Fruit fly (Drosophila melanogaster) whole organism, embryonic: Measurements from ENCODE around the gene Gpdh1.

ENCODE experiments used
- Adf1 ChIP-seq: fragments of 200-800 bp; sonication (Bioruptor generic); IDR thresholded peaks from 2 replicates; pipeline ENCODE4 v1.3.6; 2022; ENCODE audit warnings: missing biosample characterization, missing genetic modification characterization
- Atf6 ChIP-seq: fragments of 200-800 bp; sonication (Bioruptor generic); IDR thresholded peaks from 2 replicates; pipeline ENCODE4 v1.3.6; 2022; ENCODE audit warnings: missing biosample characterization, missing genetic modification characterization
- B-H1 ChIP-seq: fragments of 200-800 bp; sonication (Bioruptor generic); IDR thresholded peaks from 3 replicates; pipeline ENCODE4 v1.3.6; 2022; ENCODE audit warnings: missing biosample characterization, missing genetic modification characterization
- Bdp1 ChIP-seq: fragments of 200-800 bp; sonication (Bioruptor generic); optimal IDR thresholded peaks from 3 replicates; lab custom pipeline; 2016; ENCODE audit warnings: missing biosample characterization, missing genetic modification characterization
- Blimp-1 ChIP-seq: fragments of 200-800 bp; sonication (Bioruptor generic); optimal IDR thresholded peaks from 3 replicates; lab custom pipeline; 2018; ENCODE audit warnings: missing biosample characterization, missing genetic modification characterization, mild to moderate bottlenecking, moderate library complexity, missing genetic modification reagents
- CG11695 ChIP-seq: fragments of 200-800 bp; sonication (Bioruptor generic); IDR thresholded peaks from 3 replicates; pipeline ENCODE4 v1.3.6; 2022; ENCODE audit warnings: missing biosample characterization, missing genetic modification characterization
- CG12299 ChIP-seq: fragments of 200-800 bp; sonication (Bioruptor generic); optimal IDR thresholded peaks from 2 replicates; lab custom pipeline; 2018; ENCODE audit warnings: missing biosample characterization, mild to moderate bottlenecking, missing genetic modification characterization
- CG12391 ChIP-seq: fragments of 200-800 bp; sonication (Bioruptor generic); optimal IDR thresholded peaks from 3 replicates; lab custom pipeline; 2018; ENCODE audit warnings: missing biosample characterization, mild to moderate bottlenecking, missing genetic modification characterization, moderate library complexity
- CG14667 ChIP-seq: fragments of 200-800 bp; sonication (Bioruptor generic); IDR thresholded peaks from 2 replicates; pipeline ENCODE4 v1.3.6; 2022; ENCODE audit warnings: missing biosample characterization, missing genetic modification characterization
- CG15011 ChIP-seq: fragments of 200-800 bp; sonication (Bioruptor generic); optimal IDR thresholded peaks from 3 replicates; lab custom pipeline; 2018; ENCODE audit warnings: missing biosample characterization, mild to moderate bottlenecking, missing genetic modification characterization
- CG15514 ChIP-seq: fragments of 200-800 bp; sonication (Bioruptor generic); optimal IDR thresholded peaks from 3 replicates; lab custom pipeline; 2017; ENCODE audit warnings: missing biosample characterization, missing genetic modification characterization, mild to moderate bottlenecking, moderate library complexity, missing genetic modification reagents
- CG3065 ChIP-seq: fragments of 200-800 bp; sonication (Bioruptor generic); optimal IDR thresholded peaks from 2 replicates; lab custom pipeline; 2016; ENCODE audit warnings: missing biosample characterization, missing genetic modification characterization
- CG42726 ChIP-seq: fragments of 200-800 bp; sonication (Bioruptor generic); IDR thresholded peaks from 2 replicates; pipeline ENCODE4 v1.3.6; 2022; ENCODE audit warnings: missing biosample characterization, missing genetic modification characterization; ENCODE audit not compliant: partially characterized antibody
- CG4820 ChIP-seq: fragments of 200-800 bp; sonication (Bioruptor generic); optimal IDR thresholded peaks from 3 replicates; lab custom pipeline; 2016; ENCODE audit warnings: missing biosample characterization, missing genetic modification characterization
- CG6254 ChIP-seq: fragments of 200-800 bp; sonication (Bioruptor generic); optimal IDR thresholded peaks from 3 replicates; lab custom pipeline; 2017; ENCODE audit warnings: mild to moderate bottlenecking, missing biosample characterization, missing genetic modification reagents, missing genetic modification characterization
- CG6791 ChIP-seq: fragments of 200-800 bp; sonication (Bioruptor generic); IDR thresholded peaks from 3 replicates; pipeline ENCODE4 v1.3.6; 2022; ENCODE audit warnings: missing biosample characterization, missing genetic modification characterization; ENCODE audit not compliant: partially characterized antibody
- CG7745 ChIP-seq: fragments of 200-800 bp; sonication (Bioruptor generic); optimal IDR thresholded peaks from 2 replicates; lab custom pipeline; 2018; ENCODE audit warnings: missing biosample characterization, mild to moderate bottlenecking, missing genetic modification characterization, moderate library complexity
- CG8359 ChIP-seq: fragments of 200-800 bp; sonication (Bioruptor generic); optimal IDR thresholded peaks from 2 replicates; lab custom pipeline; 2017; ENCODE audit warnings: missing biosample characterization, mild to moderate bottlenecking, missing genetic modification characterization, borderline replicate concordance
- CG9797 ChIP-seq: fragments of 200-800 bp; sonication (Bioruptor generic); optimal IDR thresholded peaks from 3 replicates; lab custom pipeline; 2018; ENCODE audit warnings: missing biosample characterization, mild to moderate bottlenecking, missing genetic modification characterization
- CG9876 ChIP-seq: fragments of 200-800 bp; sonication (Bioruptor generic); optimal IDR thresholded peaks from 2 replicates; lab custom pipeline; 2016; ENCODE audit warnings: missing biosample characterization, missing genetic modification characterization
- D19A ChIP-seq: fragments of 200-800 bp; optimal IDR thresholded peaks from 3 replicates; lab custom pipeline; 2019; ENCODE audit warnings: missing biosample characterization, mild to moderate bottlenecking, missing genetic modification characterization, moderate library complexity
- Dbx ChIP-seq: fragments of 200-800 bp; sonication (Bioruptor generic); IDR thresholded peaks from 3 replicates; pipeline ENCODE4 v1.3.6; 2022; ENCODE audit warnings: missing biosample characterization, missing genetic modification characterization
- Doc3 ChIP-seq: fragments of 200-800 bp; sonication (Bioruptor generic); IDR thresholded peaks from 3 replicates; pipeline ENCODE4 v1.3.6; 2022; ENCODE audit warnings: missing biosample characterization, missing genetic modification characterization; ENCODE audit not compliant: partially characterized antibody
- E2f2 ChIP-seq: fragments of 200-800 bp; sonication (Bioruptor generic); IDR thresholded peaks from 2 replicates; pipeline ENCODE4 v1.3.6; 2022; ENCODE audit warnings: missing biosample characterization, missing genetic modification characterization
- Ets65A ChIP-seq: fragments of 200-800 bp; sonication (Bioruptor generic); peaks from one replicate; lab custom pipeline; 2016; ENCODE audit warnings: missing biosample characterization, missing genetic modification characterization
- Jarid2 ChIP-seq: fragments of 200-800 bp; sonication (Bioruptor generic); optimal IDR thresholded peaks from 3 replicates; lab custom pipeline; 2017; ENCODE audit warnings: mild to moderate bottlenecking, missing biosample characterization, missing genetic modification reagents, missing genetic modification characterization
- Mad ChIP-seq: fragments of 200-800 bp; sonication (Bioruptor generic); optimal IDR thresholded peaks from 2 replicates; lab custom pipeline; 2016; ENCODE audit warnings: missing biosample characterization, missing genetic modification characterization
- Meics ChIP-seq: fragments of 200-800 bp; sonication (Bioruptor generic); optimal IDR thresholded peaks from 2 replicates; lab custom pipeline; 2017; ENCODE audit warnings: missing biosample characterization, mild to moderate bottlenecking, missing genetic modification characterization
- Myb ChIP-seq: fragments of 200-800 bp; sonication (Bioruptor generic); optimal IDR thresholded peaks from 2 replicates; lab custom pipeline; 2016; ENCODE audit warnings: missing biosample characterization, missing genetic modification characterization
- NFAT ChIP-seq: fragments of 200-800 bp; sonication (Bioruptor generic); IDR thresholded peaks from 2 replicates; pipeline ENCODE4 v1.3.6; 2022; ENCODE audit warnings: missing biosample characterization, missing genetic modification characterization
- PHDP ChIP-seq: fragments of 200-800 bp; sonication (Bioruptor generic); optimal IDR thresholded peaks from 3 replicates; lab custom pipeline; 2018; ENCODE audit warnings: missing biosample characterization, mild to moderate bottlenecking, missing genetic modification characterization, moderate library complexity
- Pdp1 ChIP-seq, 2 experiments: fragments of 200-800 bp; sonication (Bioruptor generic); optimal IDR thresholded peaks; 3 replicates each; lab custom pipeline; 2016; ENCODE audit warnings: missing biosample characterization in 2 of 2, missing genetic modification characterization in 2 of 2, mild to moderate bottlenecking in 1 of 2, moderate library complexity in 1 of 2
- Scr ChIP-seq: fragments of 200-800 bp; sonication (Bioruptor generic); IDR thresholded peaks from 2 replicates; pipeline ENCODE4 v1.3.6; 2022; ENCODE audit warnings: missing biosample characterization, missing genetic modification characterization; ENCODE audit not compliant: partially characterized antibody
- Sin3A ChIP-seq: fragments of >200 bp; optimal IDR thresholded peaks from 2 replicates; lab custom pipeline; 2018
- Stat92E ChIP-seq, 3 experiments: fragments of >200 bp in 2 of 3; fragments of 200-800 bp in 1 of 3; sonication (Bioruptor generic) in 1 of 3; optimal IDR thresholded peaks; 2 replicates each; lab custom pipeline; 2017 to 2019; ENCODE audit warnings: missing biosample characterization in 3 of 3, missing genetic modification characterization in 3 of 3, mild to moderate bottlenecking in 1 of 3, moderate library complexity in 1 of 3
- bbx ChIP-seq: fragments of 200-800 bp; sonication (Bioruptor generic); IDR thresholded peaks from 2 replicates; pipeline ENCODE4 v1.3.6; 2022; ENCODE audit warnings: missing biosample characterization, missing genetic modification characterization; ENCODE audit not compliant: partially characterized antibody
- caup ChIP-seq: fragments of 200-800 bp; sonication (Bioruptor generic); optimal IDR thresholded peaks from 3 replicates; lab custom pipeline; 2017; ENCODE audit warnings: missing biosample characterization, mild to moderate bottlenecking, missing genetic modification characterization, moderate library complexity; ENCODE audit not compliant: severe bottlenecking
- dysf ChIP-seq: fragments of 200-800 bp; sonication (Bioruptor generic); IDR thresholded peaks from 3 replicates; pipeline ENCODE4 v1.3.6; 2022; ENCODE audit warnings: missing biosample characterization, missing genetic modification characterization
- ftz-f1 ChIP-seq: fragments of 200-800 bp; sonication (Bioruptor generic); optimal IDR thresholded peaks from 2 replicates; lab custom pipeline; 2016; ENCODE audit warnings: missing biosample characterization, missing genetic modification characterization
- gcm2 ChIP-seq: fragments of 200-800 bp; sonication (Bioruptor generic); optimal IDR thresholded peaks from 2 replicates; lab custom pipeline; 2016; ENCODE audit warnings: missing biosample characterization, missing genetic modification characterization
- ind ChIP-seq: fragments of 200-800 bp; sonication (Bioruptor generic); optimal IDR thresholded peaks from 3 replicates; lab custom pipeline; 2016; ENCODE audit warnings: missing biosample characterization, missing genetic modification characterization
- lola ChIP-seq, 3 experiments: fragments of >200 bp in 2 of 3; fragments of 200-800 bp in 1 of 3; sonication (Bioruptor generic) in 1 of 3; optimal IDR thresholded peaks; 2 replicates each; lab custom pipeline; 2017 to 2019; ENCODE audit warnings: missing biosample characterization in 3 of 3, missing genetic modification characterization in 3 of 3, mild to moderate bottlenecking in 1 of 3, moderate library complexity in 1 of 3
- maf-S ChIP-seq: fragments of 200-800 bp; sonication (Bioruptor generic); optimal IDR thresholded peaks from 2 replicates; lab custom pipeline; 2016; ENCODE audit warnings: missing biosample characterization, missing genetic modification characterization
- sc ChIP-seq, 3 experiments: fragments of >200 bp in 2 of 3; fragments of 200-800 bp in 1 of 3; sonication (Bioruptor generic) in 1 of 3; optimal IDR thresholded peaks; 2 replicates in 2 of 3; 3 replicates in 1 of 3; lab custom pipeline; 2017; ENCODE audit warnings: mild to moderate bottlenecking in 1 of 3, missing biosample characterization in 1 of 3, missing genetic modification characterization in 1 of 3, missing genetic modification reagents in 1 of 3
- unpg ChIP-seq: fragments of 200-800 bp; sonication (Bioruptor generic); optimal IDR thresholded peaks from 3 replicates; lab custom pipeline; 2018; ENCODE audit warnings: missing biosample characterization, mild to moderate bottlenecking, missing genetic modification characterization, moderate library complexity
- vnd ChIP-seq: fragments of 200-800 bp; sonication (Bioruptor generic); IDR thresholded peaks from 3 replicates; pipeline ENCODE4 v1.3.6; 2022; ENCODE audit warnings: missing biosample characterization, missing genetic modification characterization; ENCODE audit not compliant: partially characterized antibody
- zfh2 ChIP-seq: fragments of 200-800 bp; sonication (Bioruptor generic); optimal IDR thresholded peaks from 2 replicates; lab custom pipeline; 2016; ENCODE audit warnings: missing biosample characterization, missing genetic modification characterization

The Gpdh1 gene

DNA sequence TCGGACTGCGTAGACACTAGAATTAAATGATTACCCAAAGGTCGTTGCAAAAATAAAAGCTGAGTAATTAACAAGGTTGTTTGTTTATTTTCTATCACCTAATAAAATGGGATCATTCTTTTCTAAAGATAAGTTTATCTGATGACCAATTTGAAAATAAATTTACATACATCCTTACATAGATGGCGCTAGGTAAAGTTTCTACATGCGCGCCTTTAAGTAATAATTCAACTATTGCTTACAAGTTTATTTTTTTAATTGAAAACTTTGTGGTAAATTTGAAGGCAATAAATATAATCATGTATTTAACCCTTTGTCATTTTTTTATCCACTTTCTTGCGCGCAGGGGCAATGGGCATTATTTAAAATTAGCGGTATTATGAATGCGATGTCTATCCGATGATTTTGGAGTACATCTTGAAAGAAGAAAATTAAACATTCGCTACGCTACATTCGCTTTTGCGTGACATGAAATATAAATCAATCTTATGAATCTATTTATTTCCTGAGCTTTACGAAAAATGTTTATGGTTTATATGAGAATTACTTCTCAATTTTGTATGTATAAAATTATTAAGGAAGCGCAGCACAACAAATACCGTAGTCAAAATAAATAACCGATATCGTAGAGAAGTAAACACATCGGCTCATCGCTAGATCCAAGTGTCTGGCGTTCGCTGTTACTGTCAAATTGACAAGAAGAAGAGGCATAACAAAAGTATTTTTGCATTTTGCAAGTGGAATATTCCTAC, 5.5 kb downstream of the Gpdh1 start, which contains the start of gene CG9044 (continued):
- TF ChIP-seq CG4820 (GFP tag; lab: Kevin White, UChicago): peak; percentile 39
- no peak for TF ChIP-seq Atf6 (GFP tag; lab: Robert Waterston, UW)
- TF ChIP-seq caup (GFP tag; lab: Kevin White, UChicago): no peak
- TF ChIP-seq B-H1: no peak; the same call in 2 of the 3 replicates
- no peak for TF ChIP-seq CG3065 (GFP tag; lab: Kevin White, UChicago)
- peak; percentile 91 for TF ChIP-seq Doc3
- no peak; the same call in 2 of the 3 replicates for TF ChIP-seq dysf
- TF ChIP-seq bbx (GFP tag; lab: Robert Waterston, UW): peak; percentile 88
- peak; percentile 77 for TF ChIP-seq CG12391 (tag; lab: Kevin White, UChicago)
- TF ChIP-seq ind (GFP tag; lab: Kevin White, UChicago): peak; percentile 66
- no peak for TF ChIP-seq CG15514 (GFP tag; lab: Kevin White, UChicago)
- peak; percentile 96 for TF ChIP-seq Scr (GFP tag; lab: Robert Waterston, UW)
- no peak for TF ChIP-seq D19A (tag; lab: Kevin White, UChicago)
- TF ChIP-seq Ets65A (GFP tag; lab: Kevin White, UChicago): peak; percentile 98
- no peak for TF ChIP-seq CG11695 (GFP tag; lab: Robert Waterston, UW)
- TF ChIP-seq Blimp-1 (GFP tag; lab: Kevin White, UChicago): no peak
- no peak for TF ChIP-seq CG7745 (tag; lab: Kevin White, UChicago)
- peak; percentile 63; the same call in 1 of the 3 replicates for TF ChIP-seq Dbx (GFP tag; lab: Robert Waterston, UW)
- TF ChIP-seq Pdp1 (GFP tag; optimal IDR thresholded peaks at IDR 0.05; lab: Kevin White, UChicago): peak; percentile 67 to 69
- peak; percentile 21 for TF ChIP-seq Bdp1 (GFP tag; lab: Kevin White, UChicago)
- TF ChIP-seq CG8359 (GFP tag; lab: Kevin White, UChicago): no peak
- peak; percentile 67 for TF ChIP-seq Mad
- peak in 1 of 3 experiments; percentile 41 for TF ChIP-seq Stat92E (GFP tag; optimal IDR thresholded peaks at IDR 0.05; lab: Kevin White, UChicago)
- TF ChIP-seq NFAT (GFP tag; lab: Robert Waterston, UW): peak; percentile 81
- peak; percentile 76 for TF ChIP-seq E2f2
- TF ChIP-seq vnd: peak; percentile 93
- peak; percentile 19 for TF ChIP-seq CG12299 (tag; lab: Kevin White, UChicago)
- TF ChIP-seq maf-S (GFP tag; lab: Kevin White, UChicago): peak; percentile 38
- TF ChIP-seq Myb: peak; percentile 59
- TF ChIP-seq CG15011 (GFP tag; lab: Kevin White, UChicago): no peak
- peak; percentile 38 for TF ChIP-seq CG9876 (GFP tag; lab: Kevin White, UChicago)
- TF ChIP-seq CG6254 (GFP tag; lab: Kevin White, UChicago): no peak
- TF ChIP-seq lola (GFP tag; optimal IDR thresholded peaks at IDR 0.05; lab: Kevin White, UChicago): peak in 1 of 3 experiments; percentile 53
- TF ChIP-seq CG6791 (GFP tag; lab: Robert Waterston, UW): peak; percentile 88
- TF ChIP-seq PHDP (tag; lab: Kevin White, UChicago): no peak
- peak; percentile 77 for TF ChIP-seq CG42726
- TF ChIP-seq zfh2: peak; percentile 83
- TF ChIP-seq Sin3A (lab: Kevin White, UChicago): peak; percentile 63
- no peak for TF ChIP-seq ftz-f1
- no peak for TF ChIP-seq CG14667 (GFP tag; lab: Robert Waterston, UW)
- no peak for TF ChIP-seq CG9797 (GFP tag; lab: Kevin White, UChicago)
- no peak for TF ChIP-seq Meics (GFP tag; lab: Kevin White, UChicago)
- TF ChIP-seq unpg (GFP tag; lab: Kevin White, UChicago): no peak
- no peak for TF ChIP-seq gcm2
- no peak for TF ChIP-seq Adf1 (GFP tag; lab: Robert Waterston, UW)
- TF ChIP-seq sc (optimal IDR thresholded peaks at IDR 0.05; lab: Kevin White, UChicago): no peak
- peak; percentile 1 for TF ChIP-seq sc (GFP tag; optimal IDR thresholded peaks at IDR 0.05; lab: Kevin White, UChicago)
- no peak for TF ChIP-seq Jarid2 (GFP tag; lab: Kevin White, UChicago)
